Fruit fly (Drosophila melanogaster) whole organism, pupa: Measurements from ENCODE around the gene CG43925.

ENCODE experiments used
- CG10348 ChIP-seq: fragments of 200-800 bp; sonication (Bioruptor generic); IDR thresholded peaks from 2 replicates; pipeline ENCODE4 v1.3.6; 2022; ENCODE audit warnings: missing biosample characterization, missing genetic modification characterization
- CG12605 ChIP-seq: fragments of 200-800 bp; sonication (Bioruptor generic); IDR thresholded peaks from 2 replicates; pipeline ENCODE4 v1.3.6; 2022; ENCODE audit warnings: missing biosample characterization, missing genetic modification characterization
- CG13204 ChIP-seq: fragments of 200-800 bp; sonication (Bioruptor generic); optimal IDR thresholded peaks from 2 replicates; lab custom pipeline; 2018; ENCODE audit warnings: missing biosample characterization, mild to moderate bottlenecking, missing genetic modification characterization, moderate library complexity
- CG14655 ChIP-seq: fragments of 200-800 bp; sonication (Bioruptor generic); optimal IDR thresholded peaks from 3 replicates; lab custom pipeline; 2017; ENCODE audit warnings: mild to moderate bottlenecking, missing biosample characterization, missing genetic modification reagents, missing genetic modification characterization
- CG15710 ChIP-seq: fragments of 200-800 bp; sonication (Bioruptor generic); optimal IDR thresholded peaks from 2 replicates; lab custom pipeline; 2018; ENCODE audit warnings: missing biosample characterization, mild to moderate bottlenecking, missing genetic modification characterization, moderate library complexity
- CG17806 ChIP-seq: fragments of 200-800 bp; sonication (Bioruptor generic); optimal IDR thresholded peaks from 2 replicates; lab custom pipeline; 2018; ENCODE audit warnings: missing biosample characterization, mild to moderate bottlenecking, missing genetic modification characterization, moderate library complexity
- CG32121 ChIP-seq: fragments of 200-800 bp; sonication (Bioruptor generic); IDR thresholded peaks from 2 replicates; pipeline ENCODE4 v1.3.6; 2022; ENCODE audit warnings: missing biosample characterization, missing genetic modification characterization
- CG34367 ChIP-seq: fragments of 200-800 bp; sonication (Bioruptor generic); optimal IDR thresholded peaks from 2 replicates; lab custom pipeline; 2018; ENCODE audit warnings: missing biosample characterization, mild to moderate bottlenecking, missing genetic modification characterization
- CG4496 ChIP-seq: fragments of 200-800 bp; sonication (Bioruptor generic); IDR thresholded peaks from 3 replicates; pipeline ENCODE4 v1.3.6; 2022; ENCODE audit warnings: missing biosample characterization, missing genetic modification characterization
- CG8159 ChIP-seq: fragments of 200-800 bp; sonication (Bioruptor generic); optimal IDR thresholded peaks from 3 replicates; lab custom pipeline; 2018; ENCODE audit warnings: missing biosample characterization, mild to moderate bottlenecking, missing genetic modification characterization, moderate library complexity
- CG8301 ChIP-seq: fragments of 200-800 bp; sonication (Bioruptor generic); optimal IDR thresholded peaks from 2 replicates; lab custom pipeline; 2018; ENCODE audit warnings: missing biosample characterization, mild to moderate bottlenecking, missing genetic modification characterization
- CG9948 ChIP-seq: fragments of 200-800 bp; sonication (Bioruptor generic); optimal IDR thresholded peaks from 2 replicates; lab custom pipeline; 2018; ENCODE audit warnings: missing biosample characterization, mild to moderate bottlenecking, missing genetic modification characterization, moderate library complexity
- D1 ChIP-seq: fragments of 200-800 bp; sonication (Bioruptor generic); optimal IDR thresholded peaks from 2 replicates; lab custom pipeline; 2018; ENCODE audit warnings: missing biosample characterization, mild to moderate bottlenecking, missing genetic modification characterization, moderate library complexity
- EcR ChIP-seq: fragments of 200-800 bp; sonication (Bioruptor generic); optimal IDR thresholded peaks from 3 replicates; lab custom pipeline; 2019; ENCODE audit warnings: missing biosample characterization, missing genetic modification characterization, mild to moderate bottlenecking, moderate library complexity, missing genetic modification reagents
- Ets98B ChIP-seq: fragments of 200-800 bp; sonication (Bioruptor generic); IDR thresholded peaks from 2 replicates; pipeline ENCODE4 v1.3.6; 2022; ENCODE audit warnings: missing biosample characterization, missing genetic modification characterization
- Pif1A ChIP-seq: fragments of 200-800 bp; sonication (Bioruptor generic); optimal IDR thresholded peaks from 3 replicates; lab custom pipeline; 2016; ENCODE audit warnings: missing biosample characterization, missing genetic modification characterization
- Pif1B ChIP-seq: fragments of 200-800 bp; sonication (Bioruptor generic); optimal IDR thresholded peaks from 3 replicates; lab custom pipeline; 2016; ENCODE audit warnings: missing biosample characterization, missing genetic modification characterization
- Snoo ChIP-seq: fragments of 200-800 bp; sonication (Bioruptor generic); optimal IDR thresholded peaks from 3 replicates; lab custom pipeline; 2017; ENCODE audit warnings: missing biosample characterization, mild to moderate bottlenecking, missing genetic modification characterization, inconsistent platforms
- fd96Ca ChIP-seq: fragments of 200-800 bp; sonication (Bioruptor generic); IDR thresholded peaks from 3 replicates; pipeline ENCODE4 v1.3.6; 2022; ENCODE audit warnings: missing biosample characterization, missing genetic modification characterization
- gl ChIP-seq: fragments of 200-800 bp; sonication (Bioruptor generic); optimal IDR thresholded peaks from 2 replicates; lab custom pipeline; 2018; ENCODE audit warnings: missing biosample characterization, mild to moderate bottlenecking, missing genetic modification characterization
- rn ChIP-seq: fragments of 200-800 bp; sonication (Bioruptor generic); IDR thresholded peaks from 2 replicates; pipeline ENCODE4 v1.3.6; 2022; ENCODE audit warnings: missing biosample characterization, missing genetic modification characterization

Gene CG43925

dm6 chr2L:13202960-13203436 lies 26.8 kb downstream of the CG43925 start, which contains the start of gene CG16972:
CG16972 (minus strand) TSS chr2L:13203295.
- TF ChIP-seq CG12605 (peak; percentile 7; the same call in 1 of the 2 replicates), CG4496 (GFP tag; lab: Robert Waterston, UW) (no peak)
- TF ChIP-seq, all 21 proteins: peak for 1

- peak; percentile 54; the same call in 1 of the 2 replicates for TF ChIP-seq Ets98B (GFP tag; lab: Robert Waterston, UW)
- TF ChIP-seq CG10348 = no peak
- no peak for TF ChIP-seq Pif1A (GFP tag; lab: Kevin White, UChicago)
- no peak for TF ChIP-seq CG32121
- TF ChIP-seq EcR = peak; percentile 52
- TF ChIP-seq fd96Ca (GFP tag; lab: Robert Waterston, UW) = peak; percentile 38; the same call in 1 of the 3 replicates
- TF ChIP-seq CG9948 (tag; lab: Kevin White, UChicago) = no peak
- no peak for TF ChIP-seq CG34367 (tag; lab: Kevin White, UChicago)
- TF ChIP-seq Pif1B (GFP tag; lab: Kevin White, UChicago) = no peak
- no peak for TF ChIP-seq CG14655 (GFP tag; lab: Kevin White, UChicago)
- peak; percentile 28 for TF ChIP-seq CG15710
- TF ChIP-seq CG4496 (GFP tag; lab: Robert Waterston, UW) = no peak
- no peak for TF ChIP-seq rn (GFP tag; lab: Robert Waterston, UW)
- TF ChIP-seq CG8301 = no peak
- TF ChIP-seq CG17806 (tag; lab: Kevin White, UChicago) = no peak
- no peak for TF ChIP-seq D1 (tag; lab: Kevin White, UChicago)
- TF ChIP-seq CG12605 = peak; percentile 62
- no peak for TF ChIP-seq Snoo (tag; lab: Kevin White, UChicago)
- TF ChIP-seq CG13204 (GFP tag; lab: Kevin White, UChicago) = no peak
- no peak for TF ChIP-seq CG8159 (tag; lab: Kevin White, UChicago)
- TF ChIP-seq gl (tag; lab: Kevin White, UChicago) = peak; percentile 7
Measured at dm6 chr2L:13203437-13204137, 27.4 kb downstream of the CG43925 start, which contains the start of gene Pect. Pect (plus strand) TSS chr2L:13203762.

dm6 chr2L:13204151-13204550 lies 27.9 kb downstream of the CG43925 start:
- TF ChIP-seq Snoo (tag; lab: Kevin White, UChicago) (no peak), CG8159 (tag; lab: Kevin White, UChicago) (no peak), Pif1A (GFP tag; lab: Kevin White, UChicago) (no peak), CG14655 (GFP tag; lab: Kevin White, UChicago) (no peak), CG8301 (no peak), CG12605 (no peak), EcR (no peak), Pif1B (GFP tag; lab: Kevin White, UChicago) (no peak), fd96Ca (GFP tag; lab: Robert Waterston, UW) (no peak), CG32121 (no peak), gl (tag; lab: Kevin White, UChicago) (no peak), CG4496 (GFP tag; lab: Robert Waterston, UW) (no peak), CG9948 (tag; lab: Kevin White, UChicago) (no peak), CG10348 (no peak), CG13204 (GFP tag; lab: Kevin White, UChicago) (no peak), Ets98B (GFP tag; lab: Robert Waterston, UW) (no peak), D1 (tag; lab: Kevin White, UChicago) (no peak), rn (GFP tag; lab: Robert Waterston, UW) (no peak), CG15710 (no peak), CG34367 (tag; lab: Kevin White, UChicago) (no peak)
- TF ChIP-seq, all 21 proteins: peak for 0

- TF ChIP-seq Pif1B (GFP tag; lab: Kevin White, UChicago) (no peak), CG13204 (GFP tag; lab: Kevin White, UChicago) (peak; percentile 54), CG32121 (peak; percentile 45; the same call in 1 of the 2 replicates), CG4496 (GFP tag; lab: Robert Waterston, UW) (no peak), CG9948 (tag; lab: Kevin White, UChicago) (no peak), CG15710 (no peak), Snoo (tag; lab: Kevin White, UChicago) (peak; percentile 48), rn (GFP tag; lab: Robert Waterston, UW) (no peak), fd96Ca (GFP tag; lab: Robert Waterston, UW) (peak; percentile 44; the same call in 1 of the 3 replicates), CG14655 (GFP tag; lab: Kevin White, UChicago) (no peak), D1 (tag; lab: Kevin White, UChicago) (no peak), CG8301 (no peak), CG10348 (no peak), CG34367 (tag; lab: Kevin White, UChicago) (no peak), gl (tag; lab: Kevin White, UChicago) (peak; percentile 3), CG12605 (0 out of 2 replicates have a peak, but pooled peaks have one; percentile 10), CG8159 (tag; lab: Kevin White, UChicago) (no peak), Ets98B (GFP tag; lab: Robert Waterston, UW) (peak; percentile 9; the same call in 1 of the 2 replicates), Pif1A (GFP tag; lab: Kevin White, UChicago) (no peak), EcR (peak; percentile 49), CG17806 (tag; lab: Kevin White, UChicago) (no peak)
Measured at dm6 chr2L:13205256-13205655, 29.0 kb downstream of the CG43925 start.

dm6 chr2L:13206077-13206668 lies 29.9 kb downstream of the CG43925 start:
- TF ChIP-seq CG32121 = peak; percentile 36; the same call in 1 of the 2 replicates
- no peak for TF ChIP-seq CG4496 (GFP tag; lab: Robert Waterston, UW)
- peak; percentile 92 for TF ChIP-seq EcR
- TF ChIP-seq CG12605 = peak; percentile 62; the same call in 1 of the 2 replicates
- peak; percentile 48 for TF ChIP-seq Ets98B (GFP tag; lab: Robert Waterston, UW)
- TF ChIP-seq, all 21 proteins: peak for 4
